Worm (Caenorhabditis elegans) whole organism, late embryonic: ENCODE results near the gene F35H10.5.

Experiments
- ceh-2 ChIP-seq: sonication (generic microtip); optimal IDR thresholded peaks from 2 replicates; lab custom pipeline; 2016; ENCODE audit warnings: missing genotype, missing genetic modification characterization, missing compliant biosample characterization
- ceh-48 ChIP-seq: sonication (generic microtip); optimal IDR thresholded peaks from 2 replicates; lab custom pipeline; 2016; ENCODE audit warnings: missing genetic modification characterization, inconsistent platforms, missing compliant biosample characterization
- dmd-4 ChIP-seq: sonication (generic microtip); optimal IDR thresholded peaks from 2 replicates; lab custom pipeline; 2016; ENCODE audit warnings: borderline replicate concordance, missing genetic modification characterization, missing compliant biosample characterization
- dve-1 ChIP-seq: sonication (generic microtip); optimal IDR thresholded peaks from 2 replicates; lab custom pipeline; 2017; ENCODE audit warnings: antibody characterized with exemption, mild to moderate bottlenecking, missing genetic modification characterization, missing compliant biosample characterization
- fkh-10 ChIP-seq: fragments of 150-350 bp; optimal IDR thresholded peaks from 2 replicates; lab custom pipeline; 2014; ENCODE audit warnings: missing biosample characterization, missing genetic modification reagents, missing genetic modification characterization
- gmeb-2 ChIP-seq: sonication (generic microtip); optimal IDR thresholded peaks from 2 replicates; lab custom pipeline; 2016; ENCODE audit warnings: missing genetic modification characterization, inconsistent platforms, missing compliant biosample characterization
- hlh-13 ChIP-seq: fragments of 200-800 bp; sonication (Bioruptor generic); optimal IDR thresholded peaks from 2 replicates; lab custom pipeline; 2018; ENCODE audit warnings: mild to moderate bottlenecking, missing genetic modification characterization, missing compliant biosample characterization
- lin-11 ChIP-seq: fragments of 200-800 bp; sonication (Bioruptor generic); optimal IDR thresholded peaks from 2 replicates; lab custom pipeline; 2018; ENCODE audit warnings: mild to moderate bottlenecking, missing genetic modification characterization, missing compliant biosample characterization
- nhr-11 ChIP-seq: fragments of 150-350 bp; optimal IDR thresholded peaks from 2 replicates; lab custom pipeline; 2014; ENCODE audit warnings: missing biosample characterization, missing genetic modification characterization
- pha-4 ChIP-seq: fragments of 150-350 bp; optimal IDR thresholded peaks from 2 replicates; lab custom pipeline; 2018; ENCODE audit warnings: missing biosample characterization, missing genetic modification reagents, missing genetic modification characterization
- pqm-1 ChIP-seq: sonication (generic microtip); optimal IDR thresholded peaks from 2 replicates; lab custom pipeline; 2016; ENCODE audit warnings: missing genetic modification characterization, missing compliant biosample characterization

ce11 chrIV:8254193-8254592, 46.4 kb upstream of the F35H10.5 start:
- TF ChIP-seq dve-1 (tag; lab: Kevin White, UChicago) (no peak), nhr-11 (no peak), pha-4 (no peak), fkh-10 (GFP tag; lab: Kevin White, UChicago) (no peak), ceh-2 (tag; lab: Kevin White, UChicago) (no peak), ceh-48 (no peak), hlh-13 (no peak), dmd-4 (tag; lab: Kevin White, UChicago) (no peak), lin-11 (tag; lab: Kevin White, UChicago) (no peak), gmeb-2 (tag; lab: Kevin White, UChicago) (no peak), pqm-1 (tag; lab: Kevin White, UChicago) (no peak)
